Worm (Caenorhabditis elegans): ENCODE results near the gene T28D6.5.

DNA sequence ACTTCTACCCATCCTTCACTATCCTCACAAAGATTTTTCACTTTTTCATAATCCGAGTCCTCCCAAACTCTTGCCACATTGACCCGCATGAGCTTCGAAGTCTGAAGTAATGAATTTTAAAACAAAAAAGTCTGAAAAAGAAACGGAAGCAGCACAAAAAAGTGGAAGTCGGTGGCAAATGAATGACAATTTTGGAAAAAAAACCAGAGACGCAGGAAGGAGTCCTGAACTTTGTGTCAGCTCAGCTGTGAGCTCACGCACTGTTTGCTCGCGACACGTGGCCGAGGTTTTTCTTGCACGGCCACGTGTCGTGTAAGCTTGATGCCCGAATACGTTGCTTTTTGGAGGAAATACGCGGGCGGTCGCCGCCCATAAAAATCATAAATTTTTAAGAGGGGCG is 12.9 kb downstream of the T28D6.5 start, which contains the start of gene T28D6.7:
- no peak for TF ChIP-seq hmbx-1 (tag; optimal IDR thresholded peaks at IDR 0.05)
- TF ChIP-seq sea-1 (GFP tag; conservative IDR thresholded peaks at IDR 0.05), result no peak
- TF ChIP-seq hmg-4 (GFP tag; optimal IDR thresholded peaks at IDR 0.05), result no peak
- TF ChIP-seq hnd-1 (tag; optimal IDR thresholded peaks at IDR 0.05), result no peak
